Worm (Caenorhabditis elegans): Measurements from ENCODE around the gene C35D6.3.

DNA sequence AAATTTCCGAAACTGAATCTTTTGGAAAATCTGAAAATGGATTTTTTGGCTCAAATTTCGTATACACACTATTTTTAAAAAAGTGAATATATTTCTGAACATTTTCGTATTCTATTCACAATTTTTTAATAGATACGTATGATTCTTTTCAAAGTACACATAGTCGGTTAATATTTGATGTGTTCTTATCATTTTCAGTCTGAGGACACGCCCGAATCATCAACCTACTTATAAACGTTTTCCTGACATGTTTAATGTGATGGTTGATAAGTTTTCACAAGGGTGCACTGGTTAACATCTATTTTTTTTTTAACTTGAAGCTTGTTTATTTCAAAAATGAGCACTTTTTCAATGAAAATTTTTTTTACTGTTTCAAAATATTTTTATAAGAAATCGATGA, 18.0 kb downstream of the C35D6.3 start:
- no peak for TF ChIP-seq ztf-3 (GFP tag; optimal IDR thresholded peaks at IDR 0.05)
- no peak for TF ChIP-seq snpc-3.4 (tag; optimal IDR thresholded peaks at IDR 0.05)
- TF ChIP-seq zfh-2 (GFP tag; conservative IDR thresholded peaks at IDR 0.05), result no peak
- TF ChIP-seq lin-26 (GFP tag; IDR thresholded peaks at IDR 0.05), result no peak
- no peak for TF ChIP-seq ama-1 (optimal IDR thresholded peaks at IDR 0.05)
- TF ChIP-seq ama-1 (GFP tag; optimal IDR thresholded peaks at IDR 0.05), result no peak
- no peak for TF ChIP-seq snpc-4 (GFP tag; optimal IDR thresholded peaks at IDR 0.05)
- no peak for TF ChIP-seq snpc-4 (tag; optimal IDR thresholded peaks at IDR 0.05)
- no peak for TF ChIP-seq cebp-1 (GFP tag; IDR thresholded peaks at IDR 0.05)
- no peak for TF ChIP-seq cebp-1 (tag; optimal IDR thresholded peaks at IDR 0.05)
- no peak for TF ChIP-seq ccch-3 (GFP tag; optimal IDR thresholded peaks at IDR 0.05)
- no peak for TF ChIP-seq F22D6.2 (tag; optimal IDR thresholded peaks at IDR 0.05)
